Fruit fly (Drosophila melanogaster) whole organism, wandering third instar larva: ENCODE measurements around the gene bora.

Experiments
- Abd-B ChIP-seq: fragments of >200 bp; optimal IDR thresholded peaks from 2 replicates; lab custom pipeline; 2017; ENCODE audit warnings: missing biosample characterization, missing genetic modification characterization
- CrebA ChIP-seq: fragments of 200-800 bp; sonication (Bioruptor generic); optimal IDR thresholded peaks from 2 replicates; lab custom pipeline; 2016; ENCODE audit warnings: missing biosample characterization, mild to moderate bottlenecking, missing genetic modification characterization, borderline replicate concordance
- Dif ChIP-seq: fragments of 200-275, 200-300 bp; sonication (Bioruptor generic); optimal IDR thresholded peaks from 2 replicates; lab custom pipeline; 2018; ENCODE audit warnings: missing biosample characterization, missing genetic modification characterization; ENCODE audit not compliant: partially characterized antibody
- HLH106 ChIP-seq: fragments of 200-800 bp; optimal IDR thresholded peaks from 3 replicates; lab custom pipeline; 2019; ENCODE audit warnings: missing biosample characterization, mild to moderate bottlenecking, missing genetic modification characterization, moderate library complexity
- Hnf4 ChIP-seq: fragments of 200-800 bp; sonication (Bioruptor generic); optimal IDR thresholded peaks from 2 replicates; lab custom pipeline; 2016; ENCODE audit warnings: missing biosample characterization, mild to moderate bottlenecking, missing genetic modification characterization
- Hr78 ChIP-seq: fragments of >200 bp; optimal IDR thresholded peaks from 2 replicates; lab custom pipeline; 2017; ENCODE audit warnings: missing biosample characterization, missing genetic modification characterization
- Mio ChIP-seq: sonication (Bioruptor generic); optimal IDR thresholded peaks from 2 replicates; lab custom pipeline; 2016; ENCODE audit warnings: missing biosample characterization, missing genetic modification characterization
- Myc ChIP-seq: fragments of >200 bp; optimal IDR thresholded peaks from 2 replicates; lab custom pipeline; 2017
- OdsH ChIP-seq: fragments of 200-800 bp; sonication (Bioruptor generic); optimal IDR thresholded peaks from 2 replicates; lab custom pipeline; 2016; ENCODE audit warnings: missing biosample characterization, mild to moderate bottlenecking, missing genetic modification characterization
- Rel ChIP-seq, 2 experiments: fragments of 200-800 bp; sonication (Bioruptor generic) in 1 of 2; optimal IDR thresholded peaks; 2 replicates in 1 of 2; 3 replicates in 1 of 2; lab custom pipeline; 2016 to 2019; ENCODE audit warnings: mild to moderate bottlenecking in 2 of 2, missing biosample characterization in 2 of 2, missing genetic modification characterization in 2 of 2, moderate library complexity in 1 of 2
- Sp1 ChIP-seq: fragments of 200-800 bp; sonication (Bioruptor generic); optimal IDR thresholded peaks from 3 replicates; lab custom pipeline; 2019; ENCODE audit warnings: missing biosample characterization, mild to moderate bottlenecking, missing genetic modification characterization, moderate library complexity
- Vsx2 ChIP-seq: fragments of 200-300, 225-300 bp; sonication (Bioruptor generic); optimal IDR thresholded peaks from 2 replicates; lab custom pipeline; 2018; ENCODE audit warnings: missing biosample characterization, missing genetic modification characterization; ENCODE audit not compliant: partially characterized antibody
- br ChIP-seq: fragments of 200-800 bp; sonication (Bioruptor generic); optimal IDR thresholded peaks from 2 replicates; lab custom pipeline; 2016; ENCODE audit warnings: missing biosample characterization, missing genetic modification characterization
- brk ChIP-seq: fragments of 200-800 bp; sonication (Bioruptor generic); optimal IDR thresholded peaks from 2 replicates; lab custom pipeline; 2016; ENCODE audit warnings: missing biosample characterization, mild to moderate bottlenecking, missing genetic modification characterization
- dl ChIP-seq, 2 experiments: fragments of 175-275, 200-275 bp in 1 of 2; fragments of 200-275 bp in 1 of 2; sonication (Bioruptor generic); optimal IDR thresholded peaks; lab custom pipeline; 2018; ENCODE audit warnings: mild to moderate bottlenecking in 2 of 2, missing biosample characterization in 2 of 2, missing genetic modification characterization in 2 of 2, moderate library complexity in 2 of 2; ENCODE audit not compliant: partially characterized antibody in 2 of 2, insufficient read depth in 1 of 2
- foxo ChIP-seq, 2 experiments: fragments of 200-800 bp; sonication (Bioruptor generic); optimal IDR thresholded peaks; 2 replicates in 1 of 2; 3 replicates in 1 of 2; lab custom pipeline; 2016 to 2017; ENCODE audit warnings: missing biosample characterization in 2 of 2, missing genetic modification characterization in 2 of 2
- fru ChIP-seq: fragments of 200-800 bp; sonication (Bioruptor generic); optimal IDR thresholded peaks from 3 replicates; lab custom pipeline; 2016; ENCODE audit warnings: missing biosample characterization, mild to moderate bottlenecking, missing genetic modification characterization
- h ChIP-seq: fragments of 200-800 bp; sonication (Bioruptor generic); optimal IDR thresholded peaks from 3 replicates; lab custom pipeline; 2016; ENCODE audit warnings: missing biosample characterization, mild to moderate bottlenecking, missing genetic modification characterization
- pan ChIP-seq: fragments of >200 bp; optimal IDR thresholded peaks from 2 replicates; lab custom pipeline; 2017
- psq ChIP-seq: fragments of 200-800 bp; sonication (Bioruptor generic); optimal IDR thresholded peaks from 3 replicates; lab custom pipeline; 2017; ENCODE audit warnings: missing biosample characterization, mild to moderate bottlenecking, missing genetic modification characterization, moderate library complexity
- rgr ChIP-seq: fragments of 200-800 bp; sonication (Bioruptor generic); optimal IDR thresholded peaks from 3 replicates; lab custom pipeline; 2016; ENCODE audit warnings: missing biosample characterization, mild to moderate bottlenecking, missing genetic modification characterization
- sv ChIP-seq: fragments of 200-800 bp; sonication (Bioruptor generic); optimal IDR thresholded peaks from 3 replicates; lab custom pipeline; 2016; ENCODE audit warnings: missing biosample characterization, missing genetic modification characterization
- usp ChIP-seq: fragments of >200 bp; optimal IDR thresholded peaks from 2 replicates; lab custom pipeline; 2017; ENCODE audit warnings: missing biosample characterization, missing genetic modification characterization

bora gene

DNA sequence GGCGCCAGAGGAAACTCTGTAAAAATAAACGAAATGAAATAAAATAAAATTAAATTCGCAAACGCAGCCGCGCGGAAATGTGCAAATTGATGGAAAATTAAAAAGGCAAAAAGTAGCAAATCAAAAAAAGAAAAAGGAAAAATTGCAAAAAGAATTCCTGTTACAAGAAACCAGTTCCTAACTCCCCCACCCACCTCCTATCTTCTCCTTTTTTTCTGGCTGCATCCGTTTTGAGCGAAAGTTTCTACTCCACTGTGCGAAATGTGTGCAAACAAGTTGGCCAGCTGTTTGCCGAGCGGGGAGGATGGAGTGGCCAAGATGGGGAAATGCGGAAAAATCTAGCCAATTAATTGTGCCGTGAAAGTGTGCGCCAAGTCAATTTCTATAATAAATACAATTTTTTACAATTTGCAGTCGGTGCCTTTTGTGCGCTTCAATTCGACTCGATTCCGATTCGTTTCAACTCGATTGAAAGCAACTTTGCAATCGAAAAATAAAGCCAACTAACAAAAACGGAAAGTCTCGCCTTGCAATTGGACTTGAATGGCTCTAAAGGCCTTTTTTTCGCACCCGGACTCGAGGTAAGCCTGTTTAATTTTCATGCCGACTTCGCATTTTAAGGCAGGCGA, 4.1 kb downstream of the bora start:
- no peak for TF ChIP-seq Abd-B (GFP tag; lab: Kevin White, UChicago)
- TF ChIP-seq HLH106 (tag; lab: Kevin White, UChicago), result peak; percentile 6
- no peak for TF ChIP-seq brk (GFP tag; lab: Kevin White, UChicago)

dm6 chr3L:18627657-18628455, 5.4 kb downstream of the bora start:
- TF ChIP-seq dl (GFP tag; optimal IDR thresholded peaks at IDR 0.05; lab: Kevin White, UChicago; ENCODE audit: insufficient read depth in 1 of 2, partially characterized antibody in 2 of 2), result peak in 1 of 2 experiments; percentile 22
- no peak for TF ChIP-seq Abd-B (GFP tag; lab: Kevin White, UChicago)
- peak; percentile 44 for TF ChIP-seq Dif

- TF ChIP-seq Vsx2, result no peak
- TF ChIP-seq Rel (GFP tag; optimal IDR thresholded peaks at IDR 0.05; lab: Kevin White, UChicago), result no peak
- TF ChIP-seq Rel (tag; optimal IDR thresholded peaks at IDR 0.05; lab: Kevin White, UChicago), result peak; percentile 67
Observed at dm6 chr3L:18628458-18628857, 6.0 kb downstream of the bora start.

- TF ChIP-seq fru, result no peak
- no peak for TF ChIP-seq Hr78 (GFP tag; lab: Kevin White, UChicago)
- TF ChIP-seq Hnf4 (GFP tag; lab: Kevin White, UChicago), result no peak
- TF ChIP-seq usp (GFP tag; lab: Kevin White, UChicago), result no peak
- TF ChIP-seq HLH106 (tag; lab: Kevin White, UChicago), result no peak
- no peak for TF ChIP-seq foxo (GFP tag; optimal IDR thresholded peaks at IDR 0.05; lab: Kevin White, UChicago)
- no peak for TF ChIP-seq Rel (GFP tag; optimal IDR thresholded peaks at IDR 0.05; lab: Kevin White, UChicago)
- TF ChIP-seq Rel (tag; optimal IDR thresholded peaks at IDR 0.05; lab: Kevin White, UChicago), result no peak
- TF ChIP-seq br (GFP tag; lab: Kevin White, UChicago), result no peak
Observed at dm6 chr3L:18629874-18630273, 7.4 kb downstream of the bora start.

DNA sequence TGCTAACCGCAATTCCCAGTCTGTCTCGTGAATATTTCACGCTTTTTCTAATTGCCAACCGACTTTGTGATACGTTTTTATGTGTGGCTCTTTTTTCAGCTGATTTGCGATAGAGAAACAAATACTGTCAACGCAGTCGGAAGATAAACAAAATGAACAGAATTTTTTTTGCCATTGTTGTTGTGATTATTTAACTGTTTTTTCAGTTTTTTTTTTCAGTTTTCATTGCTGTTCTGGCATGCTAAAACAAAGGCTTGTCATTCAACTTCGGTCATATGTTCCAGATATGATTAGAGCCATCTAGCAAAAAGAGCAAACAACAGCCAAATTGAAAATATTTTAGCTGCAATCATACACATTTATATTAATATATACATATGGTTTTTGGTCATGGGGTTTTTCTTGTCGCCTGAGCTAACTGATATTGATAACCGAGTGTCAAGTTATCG, 9.7 kb downstream of the bora start:
- no peak for TF ChIP-seq sv (GFP tag; lab: Kevin White, UChicago)
- TF ChIP-seq usp (GFP tag; lab: Kevin White, UChicago), result no peak
- peak; percentile 53 for TF ChIP-seq CrebA
- TF ChIP-seq Rel (GFP tag; optimal IDR thresholded peaks at IDR 0.05; lab: Kevin White, UChicago), result no peak
- peak; percentile 92 for TF ChIP-seq Rel (tag; optimal IDR thresholded peaks at IDR 0.05; lab: Kevin White, UChicago)
- no peak for TF ChIP-seq Myc

- TF ChIP-seq CrebA (no peak), Vsx2 (peak; percentile 17), Rel (GFP tag; optimal IDR thresholded peaks at IDR 0.05; lab: Kevin White, UChicago) (no peak), Rel (tag; optimal IDR thresholded peaks at IDR 0.05; lab: Kevin White, UChicago) (peak; percentile 55)
- TF ChIP-seq, all 38 proteins: peak for 2
Observed at dm6 chr3L:18633084-18633483, 10.6 kb downstream of the bora start.

DNA sequence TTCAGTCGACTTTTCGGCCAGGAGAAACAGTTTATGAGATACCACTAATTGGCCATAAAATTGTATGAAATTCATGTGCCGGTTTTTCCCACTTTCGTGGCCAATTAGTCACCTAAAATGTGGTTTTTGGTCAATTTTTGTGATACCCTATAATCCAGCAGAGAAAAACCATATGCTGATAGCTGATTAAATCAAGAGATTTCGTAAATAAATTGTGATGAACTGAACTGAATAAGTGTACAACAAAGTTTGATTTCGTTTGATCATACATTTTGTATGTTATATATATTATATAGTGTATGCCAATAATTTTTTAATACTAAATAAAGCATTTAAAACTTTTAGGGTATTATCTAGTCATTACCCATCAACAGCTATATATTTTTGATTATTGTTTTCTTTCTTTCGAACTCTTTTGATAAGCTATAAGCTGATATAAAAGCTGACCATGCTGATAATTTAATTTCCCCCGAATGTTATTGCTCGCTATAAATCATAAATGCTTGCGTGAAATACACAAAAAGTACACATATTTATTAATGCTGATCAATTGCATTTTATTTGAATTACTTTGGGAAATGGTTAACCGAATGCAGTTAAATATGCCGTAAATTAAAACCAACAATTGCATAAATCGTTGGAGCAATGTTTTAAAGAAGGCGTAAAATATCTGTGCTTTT, 12.4 kb downstream of the bora start:
- TF ChIP-seq Sp1 (GFP tag; lab: Kevin White, UChicago) (peak; percentile 13), Dif (no peak), pan (lab: Kevin White, UChicago) (peak; percentile 28), Mio (no peak), rgr (GFP tag; lab: Kevin White, UChicago) (peak; percentile 3), h (GFP tag; lab: Kevin White, UChicago) (peak; percentile 0), dl (GFP tag; optimal IDR thresholded peaks at IDR 0.05; lab: Kevin White, UChicago; ENCODE audit: insufficient read depth in 1 of 2, partially characterized antibody in 2 of 2) (peak in 1 of 2 experiments; percentile 50), sv (GFP tag; lab: Kevin White, UChicago) (no peak), Rel (GFP tag; optimal IDR thresholded peaks at IDR 0.05; lab: Kevin White, UChicago) (no peak), Rel (tag; optimal IDR thresholded peaks at IDR 0.05; lab: Kevin White, UChicago) (peak; percentile 91), OdsH (GFP tag; lab: Kevin White, UChicago) (peak; percentile 11), psq (GFP tag; lab: Kevin White, UChicago) (peak; percentile 9), foxo (GFP tag; optimal IDR thresholded peaks at IDR 0.05; lab: Kevin White, UChicago) (peak in 1 of 2 experiments; percentile 2)
